Fruit fly (Drosophila melanogaster) whole organism, embryonic: ENCODE results near the gene CG5390.

Experiments
- CG10147 ChIP-seq: fragments of 200-800 bp; sonication (Bioruptor generic); optimal IDR thresholded peaks from 2 replicates; lab custom pipeline; 2019; ENCODE audit warnings: missing biosample characterization, mild to moderate bottlenecking, missing genetic modification characterization, moderate library complexity
- CG10274 ChIP-seq: fragments of 200-800 bp; sonication (Bioruptor generic); optimal IDR thresholded peaks from 3 replicates; lab custom pipeline; 2017; ENCODE audit warnings: missing biosample characterization, mild to moderate bottlenecking, missing genetic modification characterization
- CG10321 ChIP-seq: fragments of 200-800 bp; sonication (Bioruptor generic); IDR thresholded peaks from 2 replicates; pipeline ENCODE4 v1.3.6; 2022; ENCODE audit warnings: missing biosample characterization, missing genetic modification characterization
- CG10366 ChIP-seq: fragments of 200-800 bp; sonication (Bioruptor generic); IDR thresholded peaks from 2 replicates; pipeline ENCODE4 v1.3.6; 2022; ENCODE audit warnings: missing biosample characterization, missing genetic modification characterization
- CG11696 ChIP-seq: fragments of 200-800 bp; sonication (Bioruptor generic); IDR thresholded peaks from 2 replicates; pipeline ENCODE4 v1.3.6; 2022; ENCODE audit warnings: missing biosample characterization, missing genetic modification characterization
- CG1233 ChIP-seq: fragments of 200-800 bp; sonication (Bioruptor generic); optimal IDR thresholded peaks from 4 replicates; lab custom pipeline; 2018; ENCODE audit warnings: missing biosample characterization, mild to moderate bottlenecking, missing genetic modification characterization
- CG14441 ChIP-seq: fragments of 200-800 bp; sonication (Bioruptor generic); IDR thresholded peaks from 2 replicates; pipeline ENCODE4 v1.3.6; 2022; ENCODE audit warnings: missing biosample characterization, missing genetic modification characterization
- CG14710 ChIP-seq: fragments of 200-800 bp; sonication (Bioruptor generic); optimal IDR thresholded peaks from 3 replicates; lab custom pipeline; 2019; ENCODE audit warnings: missing biosample characterization, mild to moderate bottlenecking, missing genetic modification characterization, moderate library complexity
- CG14860 ChIP-seq: fragments of 200-800 bp; sonication (Bioruptor generic); IDR thresholded peaks from 3 replicates; pipeline ENCODE4 v1.3.6; 2022; ENCODE audit warnings: missing biosample characterization, missing genetic modification characterization; ENCODE audit not compliant: partially characterized antibody
- CG15601 ChIP-seq: fragments of 200-800 bp; sonication (Bioruptor generic); optimal IDR thresholded peaks from 3 replicates; lab custom pipeline; 2019; ENCODE audit warnings: missing biosample characterization, mild to moderate bottlenecking, missing genetic modification characterization, moderate library complexity
- CG16813 ChIP-seq: fragments of 200-800 bp; sonication (Bioruptor generic); IDR thresholded peaks from 3 replicates; pipeline ENCODE4 v1.3.6; 2022; ENCODE audit warnings: missing biosample characterization, missing genetic modification characterization; ENCODE audit not compliant: partially characterized antibody
- CG16815 ChIP-seq: fragments of 200-800 bp; sonication (Bioruptor generic); optimal IDR thresholded peaks from 3 replicates; lab custom pipeline; 2017; ENCODE audit warnings: missing biosample characterization, mild to moderate bottlenecking, missing genetic modification characterization
- CG2889 ChIP-seq: fragments of 200-800 bp; sonication (Bioruptor generic); IDR thresholded peaks from 3 replicates; pipeline ENCODE4 v1.3.6; 2022; ENCODE audit warnings: missing biosample characterization, missing genetic modification characterization
- CG4617 ChIP-seq: fragments of 200-800 bp; sonication (Bioruptor generic); optimal IDR thresholded peaks from 3 replicates; lab custom pipeline; 2016; ENCODE audit warnings: missing biosample characterization, missing genetic modification characterization, borderline replicate concordance
- CG4730 ChIP-seq: fragments of 200-800 bp; sonication (Bioruptor generic); IDR thresholded peaks from 2 replicates; pipeline ENCODE4 v1.3.6; 2022; ENCODE audit warnings: missing biosample characterization, missing genetic modification characterization
- CG4820 ChIP-seq: fragments of 200-800 bp; sonication (Bioruptor generic); optimal IDR thresholded peaks from 3 replicates; lab custom pipeline; 2016; ENCODE audit warnings: missing biosample characterization, missing genetic modification characterization
- CG6175 ChIP-seq: fragments of 200-800 bp; sonication (Bioruptor generic); IDR thresholded peaks from 3 replicates; pipeline ENCODE4 v1.3.6; 2022; ENCODE audit warnings: missing biosample characterization, missing genetic modification characterization
- CG7357 ChIP-seq: fragments of 200-800 bp; sonication (Bioruptor generic); IDR thresholded peaks from 3 replicates; pipeline ENCODE4 v1.3.6; 2022; ENCODE audit warnings: missing biosample characterization, missing genetic modification characterization
- CG7372 ChIP-seq: fragments of 200-800 bp; sonication (Bioruptor generic); IDR thresholded peaks from 2 replicates; pipeline ENCODE4 v1.3.6; 2022; ENCODE audit warnings: missing biosample characterization, missing genetic modification characterization
- CG7786 ChIP-seq: fragments of 200-800 bp; sonication (Bioruptor generic); optimal IDR thresholded peaks from 2 replicates; lab custom pipeline; 2016; ENCODE audit warnings: missing biosample characterization, missing genetic modification characterization
- CG7963 ChIP-seq: fragments of 200-800 bp; sonication (Bioruptor generic); IDR thresholded peaks from 3 replicates; pipeline ENCODE4 v1.3.6; 2022; ENCODE audit warnings: missing biosample characterization, missing genetic modification characterization; ENCODE audit not compliant: partially characterized antibody
- CG9437 ChIP-seq: fragments of 200-800 bp; sonication (Bioruptor generic); optimal IDR thresholded peaks from 2 replicates; lab custom pipeline; 2018; ENCODE audit warnings: missing biosample characterization, mild to moderate bottlenecking, missing genetic modification characterization
- Camta ChIP-seq: fragments of 200-800 bp; sonication (Bioruptor generic); optimal IDR thresholded peaks from 2 replicates; lab custom pipeline; 2016; ENCODE audit warnings: missing biosample characterization, missing genetic modification characterization
- D19B ChIP-seq: fragments of 200-800 bp; sonication (Bioruptor generic); optimal IDR thresholded peaks from 2 replicates; lab custom pipeline; 2017; ENCODE audit warnings: missing biosample characterization, mild to moderate bottlenecking, missing genetic modification characterization
- Dad ChIP-seq: fragments of 200-800 bp; sonication (Bioruptor generic); optimal IDR thresholded peaks from 3 replicates; lab custom pipeline; 2016; ENCODE audit warnings: missing biosample characterization, missing genetic modification characterization
- Dip3 ChIP-seq: fragments of 200-800 bp; sonication (Bioruptor generic); optimal IDR thresholded peaks from 3 replicates; lab custom pipeline; 2016; ENCODE audit warnings: missing biosample characterization, missing genetic modification characterization
- Fer3 ChIP-seq: fragments of 200-800 bp; sonication (Bioruptor generic); optimal IDR thresholded peaks from 2 replicates; lab custom pipeline; 2018; ENCODE audit warnings: missing biosample characterization, mild to moderate bottlenecking, missing genetic modification characterization, moderate library complexity
- H2.0 ChIP-seq: fragments of 200-800 bp; sonication (Bioruptor generic); IDR thresholded peaks from 2 replicates; pipeline ENCODE4 v1.3.6; 2022; ENCODE audit warnings: missing biosample characterization, missing genetic modification characterization
- HLH3B ChIP-seq: fragments of 200-800 bp; sonication (Bioruptor generic); IDR thresholded peaks from 2 replicates; pipeline ENCODE4 v1.3.6; 2022; ENCODE audit warnings: missing biosample characterization, missing genetic modification characterization
- Nf-YA ChIP-seq: fragments of 200-800 bp; sonication (Bioruptor generic); IDR thresholded peaks from 2 replicates; pipeline ENCODE4 v1.3.6; 2022; ENCODE audit warnings: missing biosample characterization, missing genetic modification characterization
- Optix ChIP-seq: fragments of 200-800 bp; sonication (Bioruptor generic); IDR thresholded peaks from 3 replicates; pipeline ENCODE4 v1.3.6; 2022; ENCODE audit warnings: missing biosample characterization, missing genetic modification characterization
- Poxn ChIP-seq: fragments of 200-800 bp; sonication (Bioruptor generic); IDR thresholded peaks from 2 replicates; pipeline ENCODE4 v1.3.6; 2022; ENCODE audit warnings: missing biosample characterization, missing genetic modification characterization
- Trl ChIP-seq, 3 experiments: fragments of >200 bp in 2 of 3; fragments of 200-800 bp in 1 of 3; sonication (Bioruptor generic) in 1 of 3; optimal IDR thresholded peaks; 2 replicates in 1 of 3; 3 replicates in 2 of 3; lab custom pipeline; 2016 to 2017; ENCODE audit warnings: missing biosample characterization in 1 of 3, missing genetic modification characterization in 1 of 3
- ase ChIP-seq: fragments of 200-800 bp; sonication (Bioruptor generic); IDR thresholded peaks from 3 replicates; pipeline ENCODE4 v1.3.6; 2022; ENCODE audit warnings: missing biosample characterization, missing genetic modification characterization
- bbx ChIP-seq: fragments of 200-800 bp; sonication (Bioruptor generic); IDR thresholded peaks from 2 replicates; pipeline ENCODE4 v1.3.6; 2022; ENCODE audit warnings: missing biosample characterization, missing genetic modification characterization; ENCODE audit not compliant: partially characterized antibody
- cas ChIP-seq: fragments of 200-800 bp; sonication (Bioruptor generic); IDR thresholded peaks from 2 replicates; pipeline ENCODE4 v1.3.6; 2022; ENCODE audit warnings: missing biosample characterization, missing genetic modification characterization
- chm ChIP-seq: fragments of 200-800 bp; sonication (Bioruptor generic); IDR thresholded peaks from 2 replicates; pipeline ENCODE4 v1.3.6; 2022; ENCODE audit warnings: missing biosample characterization, missing genetic modification characterization
- en ChIP-seq: fragments of 200-800 bp; sonication (Bioruptor generic); optimal IDR thresholded peaks from 2 replicates; lab custom pipeline; 2016; ENCODE audit warnings: missing biosample characterization, missing genetic modification characterization
- fd3F ChIP-seq: fragments of 200-800 bp; sonication (Bioruptor generic); optimal IDR thresholded peaks from 2 replicates; lab custom pipeline; 2018; ENCODE audit warnings: missing biosample characterization, mild to moderate bottlenecking, missing genetic modification characterization, moderate library complexity
- fd96Cb ChIP-seq: fragments of 200-800 bp; sonication (Bioruptor generic); optimal IDR thresholded peaks from 2 replicates; lab custom pipeline; 2018; ENCODE audit warnings: missing biosample characterization, mild to moderate bottlenecking, missing genetic modification characterization, moderate library complexity
- gce ChIP-seq: fragments of 200-800 bp; sonication (Bioruptor generic); IDR thresholded peaks from 3 replicates; pipeline ENCODE4 v1.3.6; 2022; ENCODE audit warnings: missing biosample characterization, missing genetic modification characterization
- grn ChIP-seq: fragments of 200-800 bp; sonication (Bioruptor generic); optimal IDR thresholded peaks from 3 replicates; lab custom pipeline; 2017; ENCODE audit warnings: missing biosample characterization, missing genetic modification characterization
- h ChIP-seq: fragments of >200 bp; optimal IDR thresholded peaks from 2 replicates; lab custom pipeline; 2017
- ind ChIP-seq: fragments of 200-800 bp; sonication (Bioruptor generic); optimal IDR thresholded peaks from 3 replicates; lab custom pipeline; 2016; ENCODE audit warnings: missing biosample characterization, missing genetic modification characterization
- phol ChIP-seq: fragments of 200-800 bp; sonication (Bioruptor generic); optimal IDR thresholded peaks from 3 replicates; lab custom pipeline; 2018; ENCODE audit warnings: missing biosample characterization, mild to moderate bottlenecking, missing genetic modification characterization, moderate library complexity
- sens-2 ChIP-seq: fragments of 200-800 bp; sonication (Bioruptor generic); IDR thresholded peaks from 2 replicates; pipeline ENCODE4 v1.3.6; 2022; ENCODE audit warnings: missing biosample characterization, missing genetic modification characterization
- unpg ChIP-seq: fragments of 200-800 bp; sonication (Bioruptor generic); optimal IDR thresholded peaks from 3 replicates; lab custom pipeline; 2018; ENCODE audit warnings: missing biosample characterization, mild to moderate bottlenecking, missing genetic modification characterization, moderate library complexity

The CG5390 gene

DNA sequence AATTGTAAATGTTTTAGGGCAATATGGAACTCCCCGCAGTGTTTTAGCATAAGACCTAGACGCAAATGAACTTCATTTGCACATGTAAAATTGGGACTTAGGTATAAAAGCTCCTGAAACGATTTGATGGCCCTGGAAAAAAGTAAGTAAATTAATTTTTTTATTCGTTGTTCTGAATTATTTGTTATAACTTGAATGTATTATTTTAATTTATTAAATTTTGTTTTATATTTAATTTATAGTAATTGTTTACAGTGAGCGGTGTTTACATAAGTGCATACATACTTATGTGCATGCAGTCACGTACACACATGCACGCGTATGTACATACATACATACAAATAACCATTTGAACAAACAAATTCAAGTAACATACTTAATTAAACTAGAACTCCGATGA lies 30.0 kb downstream of the CG5390 start (continued):
- TF ChIP-seq CG4730 (GFP tag; lab: Robert Waterston, UW) = no peak
- TF ChIP-seq bbx (GFP tag; lab: Robert Waterston, UW) = no peak
- no peak for TF ChIP-seq Dip3 (GFP tag; lab: Kevin White, UChicago)
- no peak for TF ChIP-seq CG10147
- TF ChIP-seq Camta (GFP tag; lab: Kevin White, UChicago) = no peak
- no peak for TF ChIP-seq Fer3 (tag; lab: Kevin White, UChicago)
- TF ChIP-seq CG4617 (GFP tag; lab: Kevin White, UChicago) = no peak
- TF ChIP-seq Nf-YA (GFP tag; lab: Robert Waterston, UW) = no peak
- TF ChIP-seq CG9437 (GFP tag; lab: Kevin White, UChicago) = peak; percentile 6
- TF ChIP-seq fd3F (GFP tag; lab: Kevin White, UChicago) = no peak
- no peak for TF ChIP-seq CG7786 (GFP tag; lab: Kevin White, UChicago)
- TF ChIP-seq CG14441 (GFP tag; lab: Robert Waterston, UW) = no peak
- no peak for TF ChIP-seq CG7357
- no peak for TF ChIP-seq Optix
- no peak for TF ChIP-seq grn (GFP tag; lab: Kevin White, UChicago)
- no peak for TF ChIP-seq CG7372 (GFP tag; lab: Robert Waterston, UW)
- TF ChIP-seq Trl (optimal IDR thresholded peaks at IDR 0.05; lab: Kevin White, UChicago) = no peak
- no peak for TF ChIP-seq Trl (GFP tag; optimal IDR thresholded peaks at IDR 0.05; lab: Kevin White, UChicago)
- peak; percentile 46; the same call in 1 of the 2 replicates for TF ChIP-seq HLH3B
- TF ChIP-seq Poxn = no peak
- no peak for TF ChIP-seq H2.0 (GFP tag; lab: Robert Waterston, UW)
- TF ChIP-seq CG1233 (GFP tag; lab: Kevin White, UChicago) = peak; percentile 5
- TF ChIP-seq gce = peak; percentile 44; the same call in 1 of the 3 replicates
- TF ChIP-seq en (GFP tag; lab: Kevin White, UChicago) = no peak
- TF ChIP-seq h (lab: Kevin White, UChicago) = no peak
- no peak for TF ChIP-seq chm (GFP tag; lab: Robert Waterston, UW)
- TF ChIP-seq CG10321 = no peak
- no peak for TF ChIP-seq CG16813 (GFP tag; lab: Robert Waterston, UW)
- no peak for TF ChIP-seq cas
- no peak for TF ChIP-seq unpg (GFP tag; lab: Kevin White, UChicago)
- TF ChIP-seq CG4820 (GFP tag; lab: Kevin White, UChicago) = peak; percentile 41
- TF ChIP-seq CG15601 = peak; percentile 18
- TF ChIP-seq D19B = no peak
- peak; percentile 37 for TF ChIP-seq phol (tag; lab: Kevin White, UChicago)
- TF ChIP-seq sens-2 = no peak
- TF ChIP-seq fd96Cb (tag; lab: Kevin White, UChicago) = peak; percentile 45
- TF ChIP-seq ase (GFP tag; lab: Robert Waterston, UW) = no peak
- no peak for TF ChIP-seq CG10366
- peak; percentile 61 for TF ChIP-seq CG14710
- no peak for TF ChIP-seq CG2889 (GFP tag; lab: Robert Waterston, UW)

DNA sequence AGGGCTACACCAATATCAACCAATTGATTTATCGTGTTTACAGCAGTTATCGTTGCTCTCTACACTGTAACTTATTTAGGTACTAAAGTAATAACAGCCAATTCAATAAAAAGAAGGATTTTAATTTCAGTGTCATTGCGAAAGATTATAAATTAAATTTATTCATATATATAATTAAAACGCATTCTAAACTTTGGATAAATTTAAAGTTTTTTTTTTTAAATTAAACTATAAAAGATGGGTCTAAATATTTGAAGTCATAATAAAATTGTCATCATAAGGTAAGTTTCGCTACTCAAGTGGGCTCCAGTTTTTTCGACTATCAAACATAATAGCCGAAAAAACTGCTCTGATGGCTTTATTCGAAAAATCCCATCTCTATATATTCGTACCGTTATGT lies 34.2 kb downstream of the CG5390 start, which contains the start of gene trk:
Gene trk (minus strand): TSS at position 101 of the 400 bp plus-strand sequence.
- no peak for TF ChIP-seq CG14860 (GFP tag; lab: Robert Waterston, UW)
- TF ChIP-seq CG7963 = no peak
- TF ChIP-seq Dad = no peak
- TF ChIP-seq CG10274 (GFP tag; lab: Kevin White, UChicago) = no peak
- no peak for TF ChIP-seq CG16815 (GFP tag; lab: Kevin White, UChicago)
- no peak for TF ChIP-seq ind (GFP tag; lab: Kevin White, UChicago)
- TF ChIP-seq CG11696 (GFP tag; lab: Robert Waterston, UW) = no peak
- TF ChIP-seq CG6175 (GFP tag; lab: Robert Waterston, UW) = no peak
